Worm (Caenorhabditis elegans): ENCODE results near the gene tag-89.

- TF ChIP-seq zag-1 (tag; optimal IDR thresholded peaks at IDR 0.05) (no peak), ceh-82 (tag; optimal IDR thresholded peaks at IDR 0.05) (no peak)
Measured at ce11 chrIV:11388684-11389083, 5.7 kb upstream of the tag-89 start.

Data from whole organism, L3 larva.